Worm (Caenorhabditis elegans) whole organism, L1 larva: ENCODE results near the gene ndx-3.

Source experiments
- C34B4.2 ChIP-seq: sonication (generic microtip); optimal IDR thresholded peaks from 2 replicates; lab custom pipeline; 2017; ENCODE audit warnings: mild to moderate bottlenecking, missing genetic modification characterization, missing compliant biosample characterization
- ama-1 ChIP-seq: fragments of 150-350 bp; optimal IDR thresholded peaks from 2 replicates; lab custom pipeline; 2014
- ceh-8 ChIP-seq: fragments of 200-800 bp; sonication (Bioruptor generic); optimal IDR thresholded peaks from 2 replicates; lab custom pipeline; 2018; ENCODE audit warnings: mild to moderate bottlenecking, missing genetic modification characterization, moderate library complexity, missing compliant biosample characterization
- dpl-1 ChIP-seq, 3 experiments: fragments of 150-350 bp in 2 of 3; sonication (generic microtip) in 1 of 3; optimal IDR thresholded peaks; 2 replicates each; lab custom pipeline; 2014 to 2017; ENCODE audit warnings: missing biosample characterization in 3 of 3, missing genetic modification characterization in 3 of 3, missing genetic modification reagents in 3 of 3
- mdl-1 ChIP-seq, 2 experiments: fragments of 150-350 bp; optimal IDR thresholded peaks; 2 replicates each; lab custom pipeline; 2014 to 2017; ENCODE audit warnings: missing biosample characterization in 2 of 2, missing genetic modification characterization in 2 of 2, inconsistent platforms in 1 of 2
- nhr-11 ChIP-seq: fragments of 150-350 bp; optimal IDR thresholded peaks from 2 replicates; lab custom pipeline; 2014; ENCODE audit warnings: missing biosample characterization, missing genetic modification characterization
- nhr-71 ChIP-seq: sonication (generic microtip); optimal IDR thresholded peaks from 2 replicates; lab custom pipeline; 2016; ENCODE audit warnings: mild to moderate bottlenecking, missing genetic modification characterization, moderate library complexity, missing compliant biosample characterization
- nhr-77 ChIP-seq: fragments of 150-350 bp; optimal IDR thresholded peaks from 2 replicates; lab custom pipeline; 2014; ENCODE audit warnings: missing biosample characterization, missing genetic modification characterization
- rnt-1 ChIP-seq: sonication (generic microtip); optimal IDR thresholded peaks from 2 replicates; lab custom pipeline; 2016; ENCODE audit warnings: mild to moderate bottlenecking, missing genetic modification characterization, moderate library complexity, missing compliant biosample characterization
- snpc-4 ChIP-seq: fragments of 150-350 bp; optimal IDR thresholded peaks from 2 replicates; lab custom pipeline; 2014; ENCODE audit warnings: missing biosample characterization, missing genetic modification characterization
- unc-62 ChIP-seq: fragments of 150-350 bp; optimal IDR thresholded peaks from 2 replicates; lab custom pipeline; 2014; ENCODE audit warnings: missing biosample characterization, missing genetic modification reagents, missing genetic modification characterization
- zag-1 ChIP-seq: fragments of 150-350 bp; optimal IDR thresholded peaks from 2 replicates; lab custom pipeline; 2014; ENCODE audit warnings: missing biosample characterization, missing genetic modification characterization
- ztf-4 ChIP-seq: fragments of 150-350 bp; optimal IDR thresholded peaks from 2 replicates; lab custom pipeline; 2014; ENCODE audit warnings: missing biosample characterization, missing genetic modification characterization

DNA sequence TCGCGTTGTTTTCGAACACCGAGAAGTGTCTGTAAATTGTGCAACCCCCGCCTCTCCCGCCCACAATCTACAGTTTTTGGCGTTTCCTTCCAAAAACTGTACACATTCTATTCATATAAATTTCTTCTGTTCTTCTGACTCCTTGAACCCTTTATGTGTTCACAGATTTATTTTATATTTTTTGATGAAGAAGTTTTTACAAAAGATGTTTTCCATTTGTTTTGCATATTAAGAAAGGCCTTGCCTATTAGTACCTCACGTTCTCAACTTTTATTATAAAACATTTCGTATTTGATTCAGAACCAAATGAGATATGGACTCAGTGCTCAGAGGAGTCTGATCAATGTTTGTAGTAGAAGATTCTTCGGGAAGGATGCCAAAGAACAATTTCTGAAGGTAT is at the start of gene ndx-3:
- TF ChIP-seq nhr-71: no peak
- TF ChIP-seq ama-1: no peak
- no peak for TF ChIP-seq C34B4.2
- TF ChIP-seq mdl-1 (tag; optimal IDR thresholded peaks at IDR 0.05; lab: Kevin White, UChicago): no peak
- TF ChIP-seq unc-62: no peak
- no peak for TF ChIP-seq ztf-4 (tag; lab: Kevin White, UChicago)
- no peak for TF ChIP-seq nhr-11 (tag; lab: Kevin White, UChicago)
- TF ChIP-seq nhr-77 (tag; lab: Kevin White, UChicago): no peak
- TF ChIP-seq dpl-1 (GFP tag; optimal IDR thresholded peaks at IDR 0.05; lab: Kevin White, UChicago): no peak
- TF ChIP-seq snpc-4 (tag; lab: Kevin White, UChicago): no peak
- TF ChIP-seq ceh-8 (GFP tag; lab: Kevin White, UChicago): no peak
- no peak for TF ChIP-seq rnt-1 (tag; lab: Kevin White, UChicago)
- no peak for TF ChIP-seq zag-1 (tag; lab: Kevin White, UChicago)
